Fruit fly (Drosophila melanogaster) whole organism, embryonic: ENCODE results near the gene Rsph1.

Experiments
- Abd-B ChIP-seq: fragments of 200-800 bp; sonication (Bioruptor generic); optimal IDR thresholded peaks from 2 replicates; lab custom pipeline; 2018; ENCODE audit warnings: missing biosample characterization, mild to moderate bottlenecking, missing genetic modification characterization, moderate library complexity
- Awh ChIP-seq: fragments of 200-800 bp; sonication (Bioruptor generic); IDR thresholded peaks from 2 replicates; pipeline ENCODE4, ENCODE4 v1.3.6; 2022; ENCODE audit warnings: missing biosample characterization, missing genetic modification characterization
- CG10147 ChIP-seq: fragments of 200-800 bp; sonication (Bioruptor generic); optimal IDR thresholded peaks from 2 replicates; lab custom pipeline; 2019; ENCODE audit warnings: missing biosample characterization, mild to moderate bottlenecking, missing genetic modification characterization, moderate library complexity
- CG10462 ChIP-seq: fragments of 200-800 bp; sonication (Bioruptor generic); optimal IDR thresholded peaks from 2 replicates; lab custom pipeline; 2016; ENCODE audit warnings: missing biosample characterization, missing genetic modification characterization
- CG10654 ChIP-seq: fragments of 200-800 bp; sonication (Bioruptor generic); optimal IDR thresholded peaks from 2 replicates; lab custom pipeline; 2016; ENCODE audit warnings: missing biosample characterization, missing genetic modification characterization
- CG13624 ChIP-seq: fragments of 200-800 bp; sonication (Bioruptor generic); optimal IDR thresholded peaks from 2 replicates; lab custom pipeline; 2016; ENCODE audit warnings: missing biosample characterization, missing genetic modification characterization
- CG1603 ChIP-seq: fragments of 200-800 bp; sonication (Bioruptor generic); optimal IDR thresholded peaks from 2 replicates; lab custom pipeline; 2019; ENCODE audit warnings: missing biosample characterization, mild to moderate bottlenecking, missing genetic modification characterization, moderate library complexity
- CG1792 ChIP-seq: fragments of 200-800 bp; sonication (Bioruptor generic); optimal IDR thresholded peaks from 2 replicates; lab custom pipeline; 2016; ENCODE audit warnings: missing biosample characterization, missing genetic modification characterization
- CG3163 ChIP-seq: fragments of 200-800 bp; sonication (Bioruptor generic); optimal IDR thresholded peaks from 3 replicates; lab custom pipeline; 2016; ENCODE audit warnings: missing biosample characterization, missing genetic modification characterization
- CG33557 ChIP-seq: fragments of 200-800 bp; sonication (Bioruptor generic); optimal IDR thresholded peaks from 2 replicates; lab custom pipeline; 2019; ENCODE audit warnings: missing biosample characterization, mild to moderate bottlenecking, missing genetic modification characterization, moderate library complexity
- CG3407 ChIP-seq: fragments of 200-800 bp; sonication (Bioruptor generic); optimal IDR thresholded peaks from 2 replicates; lab custom pipeline; 2018; ENCODE audit warnings: missing biosample characterization, mild to moderate bottlenecking, missing genetic modification characterization
- CG34422 ChIP-seq: fragments of 200-800 bp; sonication (Bioruptor generic); IDR thresholded peaks from 3 replicates; pipeline ENCODE4 v1.3.6; 2022; ENCODE audit warnings: missing biosample characterization, missing genetic modification characterization
- CG3726 ChIP-seq: fragments of 200-800 bp; sonication (Bioruptor generic); IDR thresholded peaks from 3 replicates; pipeline ENCODE4, ENCODE4 v1.3.6; 2022; ENCODE audit warnings: missing biosample characterization, missing genetic modification characterization
- CG5953 ChIP-seq: fragments of 200-800 bp; sonication (Bioruptor generic); IDR thresholded peaks from 2 replicates; pipeline ENCODE4 v1.3.6; 2022; ENCODE audit warnings: missing biosample characterization, missing genetic modification characterization
- CG6175 ChIP-seq: fragments of 200-800 bp; sonication (Bioruptor generic); IDR thresholded peaks from 3 replicates; pipeline ENCODE4 v1.3.6; 2022; ENCODE audit warnings: missing biosample characterization, missing genetic modification characterization
- CG6654 ChIP-seq: fragments of 200-800 bp; sonication (Bioruptor generic); optimal IDR thresholded peaks from 2 replicates; lab custom pipeline; 2017; ENCODE audit warnings: missing biosample characterization, mild to moderate bottlenecking, missing genetic modification characterization
- CG6854 ChIP-seq: fragments of 200-800 bp; sonication (Bioruptor generic); optimal IDR thresholded peaks from 3 replicates; lab custom pipeline; 2017; ENCODE audit warnings: missing biosample characterization, mild to moderate bottlenecking, missing genetic modification characterization
- CG7556 ChIP-seq: fragments of 200-800 bp; sonication (Bioruptor generic); optimal IDR thresholded peaks from 2 replicates; lab custom pipeline; 2017; ENCODE audit warnings: missing biosample characterization, mild to moderate bottlenecking, missing genetic modification characterization
- CG8478 ChIP-seq: fragments of >200 bp; optimal IDR thresholded peaks from 2 replicates; lab custom pipeline; 2018
- CG9609 ChIP-seq: fragments of 200-800 bp; sonication (Bioruptor generic); optimal IDR thresholded peaks from 3 replicates; lab custom pipeline; 2016; ENCODE audit warnings: missing biosample characterization, missing genetic modification characterization
- Camta ChIP-seq: fragments of 200-800 bp; sonication (Bioruptor generic); optimal IDR thresholded peaks from 2 replicates; lab custom pipeline; 2016; ENCODE audit warnings: missing biosample characterization, missing genetic modification characterization
- Chrac-16 ChIP-seq: fragments of 200-800 bp; sonication (Bioruptor generic); optimal IDR thresholded peaks from 3 replicates; lab custom pipeline; 2016; ENCODE audit warnings: missing biosample characterization, missing genetic modification characterization
- Dad ChIP-seq: fragments of 200-800 bp; sonication (Bioruptor generic); optimal IDR thresholded peaks from 3 replicates; lab custom pipeline; 2016; ENCODE audit warnings: missing biosample characterization, missing genetic modification characterization
- Dfd ChIP-seq, 2 experiments: fragments of >200 bp; optimal IDR thresholded peaks; 2 replicates each; lab custom pipeline; 2017; ENCODE audit warnings: missing biosample characterization in 2 of 2, missing genetic modification characterization in 2 of 2
- Eip74EF ChIP-seq, 2 experiments: fragments of 200-800 bp in 1 of 2; fragments of >200 bp in 1 of 2; sonication (Bioruptor generic) in 1 of 2; optimal IDR thresholded peaks; 2 replicates each; lab custom pipeline; 2017 to 2019; ENCODE audit warnings: missing biosample characterization in 2 of 2, missing genetic modification characterization in 2 of 2, mild to moderate bottlenecking in 1 of 2, moderate library complexity in 1 of 2
- Hr3 ChIP-seq: fragments of 200-800 bp; sonication (Bioruptor generic); optimal IDR thresholded peaks from 3 replicates; lab custom pipeline; 2016; ENCODE audit warnings: missing biosample characterization, missing genetic modification characterization
- MBD-R2 ChIP-seq: fragments of 200-800 bp; sonication (Bioruptor generic); IDR thresholded peaks from 2 replicates; pipeline ENCODE4 v1.3.6; 2022; ENCODE audit warnings: missing biosample characterization, missing genetic modification characterization
- NC2α ChIP-seq: fragments of 200-800 bp; sonication (Bioruptor generic); optimal IDR thresholded peaks from 2 replicates; lab custom pipeline; 2016; ENCODE audit warnings: missing biosample characterization, missing genetic modification characterization
- NC2β ChIP-seq: fragments of 200-800 bp; sonication (Bioruptor generic); optimal IDR thresholded peaks from 2 replicates; lab custom pipeline; 2016; ENCODE audit warnings: missing biosample characterization, missing genetic modification characterization
- Pdp1 ChIP-seq, 2 experiments: fragments of 200-800 bp; sonication (Bioruptor generic); optimal IDR thresholded peaks; 3 replicates each; lab custom pipeline; 2016; ENCODE audit warnings: missing biosample characterization in 2 of 2, missing genetic modification characterization in 2 of 2, mild to moderate bottlenecking in 1 of 2, moderate library complexity in 1 of 2
- Ptx1 ChIP-seq: fragments of 200-800 bp; sonication (Bioruptor generic); IDR thresholded peaks from 2 replicates; pipeline ENCODE4 v1.3.6; 2022; ENCODE audit warnings: missing biosample characterization, missing genetic modification characterization
- Scr ChIP-seq: fragments of 200-800 bp; sonication (Bioruptor generic); IDR thresholded peaks from 2 replicates; pipeline ENCODE4 v1.3.6; 2022; ENCODE audit warnings: missing biosample characterization, missing genetic modification characterization; ENCODE audit not compliant: partially characterized antibody
- Spps ChIP-seq: fragments of 200-800 bp; sonication (Bioruptor generic); optimal IDR thresholded peaks from 2 replicates; lab custom pipeline; 2018; ENCODE audit warnings: missing biosample characterization, mild to moderate bottlenecking, missing genetic modification characterization
- ara ChIP-seq: fragments of 200-800 bp; sonication (Bioruptor generic); IDR thresholded peaks from 2 replicates; pipeline ENCODE4 v1.3.6; 2022; ENCODE audit warnings: missing biosample characterization, missing genetic modification characterization
- ase ChIP-seq: fragments of 200-800 bp; sonication (Bioruptor generic); IDR thresholded peaks from 3 replicates; pipeline ENCODE4 v1.3.6; 2022; ENCODE audit warnings: missing biosample characterization, missing genetic modification characterization
- bab2 ChIP-seq: fragments of 200-800 bp; sonication (Bioruptor generic); optimal IDR thresholded peaks from 2 replicates; lab custom pipeline; 2016; ENCODE audit warnings: missing biosample characterization, missing genetic modification characterization
- br ChIP-seq: fragments of >200 bp; optimal IDR thresholded peaks from 2 replicates; lab custom pipeline; 2017
- cato ChIP-seq: fragments of 200-800 bp; sonication (Bioruptor generic); optimal IDR thresholded peaks from 2 replicates; lab custom pipeline; 2016; ENCODE audit warnings: missing biosample characterization, missing genetic modification characterization, borderline replicate concordance
- gro ChIP-seq: fragments of 200-800 bp; sonication (Bioruptor generic); optimal IDR thresholded peaks from 2 replicates; lab custom pipeline; 2016; ENCODE audit warnings: missing biosample characterization, missing genetic modification characterization
- klu ChIP-seq: fragments of 200-800 bp; sonication (Bioruptor generic); IDR thresholded peaks from 2 replicates; pipeline ENCODE4 v1.3.6; 2022; ENCODE audit warnings: missing biosample characterization, missing genetic modification characterization
- kni ChIP-seq: fragments of 200-800 bp; sonication (Bioruptor generic); optimal IDR thresholded peaks from 3 replicates; lab custom pipeline; 2017; ENCODE audit warnings: mild to moderate bottlenecking, missing biosample characterization, missing genetic modification reagents, missing genetic modification characterization
- nmo ChIP-seq: fragments of 200-800 bp; sonication (Bioruptor generic); optimal IDR thresholded peaks from 2 replicates; lab custom pipeline; 2018; ENCODE audit warnings: missing biosample characterization, mild to moderate bottlenecking, missing genetic modification characterization, moderate library complexity
- prd ChIP-seq, 3 experiments: fragments of >200 bp in 2 of 3; fragments of 200-800 bp in 1 of 3; sonication (Bioruptor generic) in 1 of 3; optimal IDR thresholded peaks in 2 of 3; IDR thresholded peaks in 1 of 3; 2 replicates in 2 of 3; 3 replicates in 1 of 3; pipeline versions ENCODE4 v1.3.6 to Lab custom; 2017 to 2022; ENCODE audit warnings: missing biosample characterization in 1 of 3, missing genetic modification characterization in 1 of 3
- salm ChIP-seq: fragments of 200-800 bp; sonication (Bioruptor generic); optimal IDR thresholded peaks from 2 replicates; lab custom pipeline; 2018; ENCODE audit warnings: missing biosample characterization, mild to moderate bottlenecking, missing genetic modification characterization
- seq ChIP-seq: fragments of 200-800 bp; sonication (Bioruptor generic); IDR thresholded peaks from 2 replicates; pipeline ENCODE4 v1.3.6; 2022; ENCODE audit warnings: missing biosample characterization, missing genetic modification characterization
- sna ChIP-seq: fragments of 200-800 bp; sonication (Bioruptor generic); IDR thresholded peaks from 2 replicates; pipeline ENCODE4 v1.3.6; 2022; ENCODE audit warnings: missing biosample characterization, missing genetic modification characterization; ENCODE audit not compliant: partially characterized antibody
- ssp ChIP-seq: fragments of 200-800 bp; sonication (Bioruptor generic); IDR thresholded peaks from 2 replicates; pipeline ENCODE4 v1.3.6; 2022; ENCODE audit warnings: missing biosample characterization, missing genetic modification characterization
- tll ChIP-seq, 2 experiments: fragments of 200-800 bp in 1 of 2; fragments of >200 bp in 1 of 2; sonication (Bioruptor generic) in 1 of 2; optimal IDR thresholded peaks; 2 replicates each; lab custom pipeline; 2017 to 2019; ENCODE audit warnings: missing biosample characterization in 2 of 2, missing genetic modification characterization in 2 of 2, mild to moderate bottlenecking in 1 of 2, moderate library complexity in 1 of 2

The Rsph1 gene

DNA sequence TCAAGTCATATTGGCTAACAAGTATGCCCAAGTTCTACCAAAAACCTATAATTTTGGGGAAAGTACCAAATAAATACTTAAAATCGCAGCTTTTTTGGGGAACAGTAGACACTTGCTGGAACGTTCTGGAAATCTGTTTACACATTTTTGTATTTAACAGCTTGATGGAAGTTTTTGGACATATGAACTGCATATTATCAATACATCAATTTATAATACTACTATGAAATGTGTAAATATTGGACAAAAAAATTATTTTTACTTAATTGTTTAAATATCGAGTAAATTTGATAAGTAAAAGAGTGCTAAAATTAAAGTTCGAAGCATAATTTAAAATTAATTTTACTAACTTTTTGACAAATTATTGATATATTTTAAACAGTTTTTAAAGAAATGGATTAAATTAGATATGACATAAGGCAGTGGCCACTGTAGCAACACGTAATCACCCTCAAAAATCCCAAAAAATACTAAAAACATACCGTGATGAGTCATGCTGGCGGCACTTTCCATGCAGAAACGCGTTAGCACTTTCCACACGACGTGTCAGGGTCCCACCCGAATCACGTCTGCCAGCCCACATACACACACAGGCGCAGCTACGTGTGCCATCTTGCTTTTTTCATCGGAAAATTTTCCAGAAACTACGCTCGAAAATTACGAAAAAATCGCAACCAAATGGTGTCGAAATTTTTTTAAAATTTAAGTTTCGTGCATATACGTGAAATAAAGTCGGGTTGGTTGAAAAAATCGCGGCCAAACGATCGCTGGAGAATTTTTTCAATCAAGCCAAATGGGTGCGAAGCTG is 18.1 kb upstream of the Rsph1 start, which contains the start of gene Sirt1 (continued):
- TF ChIP-seq CG5953 (GFP tag; lab: Robert Waterston, UW) (peak; percentile 29; the same call in 1 of the 2 replicates), CG6175 (GFP tag; lab: Robert Waterston, UW) (0 out of 3 replicates have a peak, but pooled peaks have one; percentile 36), CG3726 (GFP tag; lab: Robert Waterston, UW) (peak; percentile 77; the same call in 2 of the 3 replicates), CG33557 (GFP tag; lab: Kevin White, UChicago) (peak; percentile 80), Dfd (GFP tag; optimal IDR thresholded peaks at IDR 0.05; lab: Kevin White, UChicago) (no peak), salm (tag; lab: Kevin White, UChicago) (peak; percentile 48), cato (GFP tag; lab: Kevin White, UChicago) (peak; percentile 73), Ptx1 (peak; percentile 89), CG1792 (GFP tag; lab: Kevin White, UChicago) (peak; percentile 4), tll (GFP tag; optimal IDR thresholded peaks at IDR 0.05; lab: Kevin White, UChicago) (no peak), NC2α (GFP tag; lab: Kevin White, UChicago) (no peak), Spps (tag; lab: Kevin White, UChicago) (peak; percentile 58), CG1603 (no peak), CG3163 (GFP tag; lab: Kevin White, UChicago) (no peak), Scr (GFP tag; lab: Robert Waterston, UW) (peak; percentile 35; the same call in 1 of the 2 replicates), MBD-R2 (no peak), kni (GFP tag; lab: Kevin White, UChicago) (no peak), Abd-B (GFP tag; lab: Kevin White, UChicago) (peak; percentile 92), CG7556 (GFP tag; lab: Kevin White, UChicago) (peak; percentile 92), Pdp1 (GFP tag; optimal IDR thresholded peaks at IDR 0.05; lab: Kevin White, UChicago) (peak; percentile 70 to 85), klu (GFP tag; lab: Robert Waterston, UW) (peak; percentile 84; the same call in 1 of the 2 replicates), ara (GFP tag; lab: Robert Waterston, UW) (peak; percentile 54; the same call in 1 of the 2 replicates), ase (peak; percentile 59; the same call in 1 of the 3 replicates), prd (optimal IDR thresholded peaks at IDR 0.05; lab: Kevin White, UChicago) (no peak), prd (GFP tag; IDR thresholded peaks at IDR 0.05; lab: Robert Waterston, UW) (peak; percentile 89), bab2 (peak; percentile 68), Dad (no peak), CG3407 (peak; percentile 72), CG6854 (peak; percentile 29), CG6654 (GFP tag; lab: Kevin White, UChicago) (peak; percentile 67), nmo (GFP tag; lab: Kevin White, UChicago) (peak; percentile 95), Hr3 (GFP tag; lab: Kevin White, UChicago) (peak; percentile 92), CG10147 (GFP tag; lab: Kevin White, UChicago) (peak; percentile 85), NC2β (GFP tag; lab: Kevin White, UChicago) (no peak), CG9609 (GFP tag; lab: Kevin White, UChicago) (peak; percentile 39), CG34422 (no peak; the same call in 2 of the 3 replicates), Chrac-16 (GFP tag; lab: Kevin White, UChicago) (peak; percentile 90), Camta (GFP tag; lab: Kevin White, UChicago) (peak; percentile 18), seq (peak; percentile 72; the same call in 1 of the 2 replicates), CG8478 (no peak), sna (GFP tag; lab: Robert Waterston, UW) (no peak), ssp (GFP tag; lab: Robert Waterston, UW) (peak; percentile 74), br (no peak), CG10654 (GFP tag; lab: Kevin White, UChicago) (peak; percentile 76), gro (GFP tag; lab: Kevin White, UChicago) (peak; percentile 48), Eip74EF (GFP tag; optimal IDR thresholded peaks at IDR 0.05; lab: Kevin White, UChicago) (peak in 1 of 2 experiments; percentile 67), Awh (GFP tag; lab: Robert Waterston, UW) (peak; percentile 61; the same call in 1 of the 2 replicates), CG10462 (GFP tag; lab: Kevin White, UChicago) (peak; percentile 59), CG13624 (GFP tag; lab: Kevin White, UChicago) (peak; percentile 34)
